Fruit fly (Drosophila melanogaster) whole organism: Measurements from ENCODE around the gene Rcd7.

Experiments
- Dll ChIP-seq: fragments of >200 bp; optimal IDR thresholded peaks from 2 replicates; lab custom pipeline; 2017
- pan ChIP-seq: fragments of >200 bp; optimal IDR thresholded peaks from 2 replicates; lab custom pipeline; 2017
- psq ChIP-seq: fragments of >200 bp; optimal IDR thresholded peaks from 2 replicates; lab custom pipeline; 2017
- usp ChIP-seq: fragments of >200 bp; optimal IDR thresholded peaks from 2 replicates; lab custom pipeline; 2017; ENCODE audit warnings: missing biosample characterization, missing genetic modification characterization, mixed read lengths

DNA sequence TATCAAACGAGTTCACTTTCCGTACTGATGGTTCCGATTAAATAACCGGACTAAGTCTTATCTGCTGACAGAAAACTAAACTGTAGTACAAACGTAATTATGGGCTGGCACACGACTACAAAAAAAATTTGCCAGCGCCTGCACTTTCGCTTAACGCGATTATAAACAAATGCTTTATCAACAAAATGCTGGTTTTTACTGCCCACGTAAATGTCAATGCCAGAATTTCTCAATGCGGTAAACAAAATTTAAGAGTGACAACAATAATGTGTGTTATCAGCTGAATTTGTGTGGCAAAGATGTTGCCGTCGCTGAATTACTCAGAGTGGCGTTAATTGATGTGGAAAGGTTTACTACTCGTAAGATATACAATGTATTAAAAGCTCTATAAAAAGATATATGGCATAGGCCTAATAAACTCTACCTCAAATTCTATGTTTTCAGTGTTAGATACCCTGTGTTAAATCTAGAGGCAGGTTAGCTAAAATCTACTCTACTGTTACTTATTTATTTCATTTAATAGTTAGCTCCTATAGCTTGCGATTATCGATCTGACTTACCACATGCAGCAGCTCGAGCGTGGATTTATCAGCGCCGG, 48.8 kb upstream of the Rcd7 start:
- no peak for TF ChIP-seq usp (GFP tag; lab: Kevin White, UChicago)
- no peak for TF ChIP-seq psq (lab: Kevin White, UChicago)
- TF ChIP-seq pan (lab: Kevin White, UChicago) = no peak
- no peak for TF ChIP-seq Dll (lab: Kevin White, UChicago)
